Worm (Caenorhabditis elegans) whole organism, L1 larva: ENCODE measurements around the gene fkb-4.

Source experiments
- alr-1 ChIP-seq: fragments of 200-800 bp; sonication (Bioruptor generic); optimal IDR thresholded peaks from 2 replicates; lab custom pipeline; 2018; ENCODE audit warnings: borderline replicate concordance, mild to moderate bottlenecking, missing genetic modification characterization, missing compliant biosample characterization
- ceh-63 ChIP-seq: fragments of 200-800 bp; sonication (Bioruptor generic); optimal IDR thresholded peaks from 2 replicates; lab custom pipeline; 2018; ENCODE audit warnings: mild to moderate bottlenecking, missing genetic modification characterization, missing compliant biosample characterization
- ceh-82 ChIP-seq, 3 experiments: fragments of 150-350 bp in 1 of 3; sonication (generic microtip) in 2 of 3; optimal IDR thresholded peaks; 2 replicates each; lab custom pipeline; 2014 to 2017; ENCODE audit warnings: missing biosample characterization in 3 of 3, missing genetic modification characterization in 3 of 3
- elt-3 ChIP-seq, 6 experiments: fragments of 150-350 bp in 1 of 6; sonication (generic microtip); optimal IDR thresholded peaks; 2 replicates each; lab custom pipeline; 2017 to 2018; ENCODE audit warnings: missing biosample characterization in 6 of 6, missing genetic modification characterization in 6 of 6, inconsistent platforms in 1 of 6
- fkh-8 ChIP-seq: sonication (generic microtip); optimal IDR thresholded peaks from 2 replicates; lab custom pipeline; 2016; ENCODE audit warnings: mild to moderate bottlenecking, missing genetic modification characterization, missing compliant biosample characterization
- hlh-4 ChIP-seq: sonication (generic microtip); optimal IDR thresholded peaks from 2 replicates; lab custom pipeline; 2016; ENCODE audit warnings: mild to moderate bottlenecking, missing genetic modification characterization, missing compliant biosample characterization
- lin-39 ChIP-seq: fragments of 150-350 bp; optimal IDR thresholded peaks from 2 replicates; lab custom pipeline; 2014; ENCODE audit warnings: missing biosample characterization, missing genetic modification reagents, missing genetic modification characterization
- mef-2 ChIP-seq: fragments of 150-350 bp; optimal IDR thresholded peaks from 2 replicates; lab custom pipeline; 2014; ENCODE audit warnings: missing biosample characterization, missing genetic modification characterization
- nhr-12 ChIP-seq: sonication (generic microtip); optimal IDR thresholded peaks from 2 replicates; lab custom pipeline; 2017; ENCODE audit warnings: missing biosample characterization, missing genetic modification characterization
- nhr-47 ChIP-seq: sonication (generic microtip); optimal IDR thresholded peaks from 2 replicates; lab custom pipeline; 2016; ENCODE audit warnings: mild to moderate bottlenecking, missing genetic modification characterization, moderate library complexity, missing compliant biosample characterization
- nhr-76 ChIP-seq: sonication (generic microtip); optimal IDR thresholded peaks from 2 replicates; lab custom pipeline; 2017; ENCODE audit warnings: missing biosample characterization, missing genetic modification characterization
- unc-130 ChIP-seq: fragments of 150-350 bp; optimal IDR thresholded peaks from 2 replicates; lab custom pipeline; 2017; ENCODE audit warnings: missing biosample characterization, missing genetic modification characterization, inconsistent platforms
- unc-62 ChIP-seq: fragments of 150-350 bp; optimal IDR thresholded peaks from 2 replicates; lab custom pipeline; 2014; ENCODE audit warnings: missing biosample characterization, missing genetic modification reagents, missing genetic modification characterization

DNA sequence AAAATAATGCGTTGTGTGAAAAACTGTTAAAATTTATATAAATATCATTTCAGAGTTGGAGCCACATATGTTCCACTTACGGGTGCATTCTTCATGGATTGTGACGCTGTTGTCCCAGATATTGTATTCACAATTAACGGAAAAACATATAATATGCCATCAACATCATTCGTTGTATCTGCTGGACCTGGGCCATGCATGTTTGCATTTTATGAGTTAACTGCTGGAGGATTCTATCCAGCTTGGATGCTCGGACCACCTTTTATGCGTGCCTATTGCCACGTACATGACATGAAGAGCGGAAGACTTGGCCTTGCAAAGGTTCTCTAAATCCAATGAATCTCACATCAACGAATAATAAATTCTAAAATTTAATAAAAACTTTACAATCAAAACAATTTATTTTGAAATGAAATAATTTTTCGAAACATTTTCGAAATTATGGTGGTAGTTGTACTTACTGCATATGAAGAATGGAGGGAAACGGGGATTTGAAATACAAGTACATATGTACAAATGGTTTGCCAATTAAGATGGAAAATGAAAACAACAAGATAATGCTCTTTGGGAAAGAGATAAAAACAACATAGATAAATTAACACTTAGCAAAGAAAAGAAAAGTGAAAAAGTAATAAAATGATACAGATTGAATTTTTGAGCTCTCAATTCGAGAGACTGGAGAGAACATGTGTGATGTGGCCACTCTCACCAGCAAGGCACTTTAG, 43.0 kb downstream of the fkb-4 start:
- TF ChIP-seq lin-39 (tag; lab: Kevin White, UChicago): no peak
- TF ChIP-seq unc-62 (GFP tag; lab: Kevin White, UChicago): no peak
- no peak for TF ChIP-seq hlh-4 (tag; lab: Kevin White, UChicago)
- no peak for TF ChIP-seq fkh-8 (tag; lab: Kevin White, UChicago)
- TF ChIP-seq ceh-82 (tag; optimal IDR thresholded peaks at IDR 0.05; lab: Kevin White, UChicago): no peak
- no peak for TF ChIP-seq unc-130 (tag; lab: Kevin White, UChicago)
- no peak for TF ChIP-seq mef-2 (tag; lab: Kevin White, UChicago)
- no peak for TF ChIP-seq nhr-47 (tag; lab: Kevin White, UChicago)
- TF ChIP-seq ceh-63 (GFP tag; lab: Kevin White, UChicago): no peak
- no peak for TF ChIP-seq elt-3 (tag; optimal IDR thresholded peaks at IDR 0.05; lab: Kevin White, UChicago)
- no peak for TF ChIP-seq alr-1
- TF ChIP-seq nhr-12 (tag; lab: Kevin White, UChicago): no peak
- TF ChIP-seq nhr-76: no peak
